Worm (Caenorhabditis elegans) whole organism, early embryonic: Measurements from ENCODE around the gene serp-1.2.

Source experiments
- aly-1 ChIP-seq: sonication (generic microtip); optimal IDR thresholded peaks from 2 replicates; lab custom pipeline; 2016; ENCODE audit warnings: missing genetic modification characterization, missing compliant biosample characterization
- ama-1 ChIP-seq: fragments of 150-350 bp; optimal IDR thresholded peaks from 2 replicates; lab custom pipeline; 2014
- ets-7 ChIP-seq: sonication (generic microtip); optimal IDR thresholded peaks from 2 replicates; lab custom pipeline; 2016; ENCODE audit warnings: missing genotype, missing genetic modification characterization, missing compliant biosample characterization
- flt-1 ChIP-seq: fragments of 200-800 bp; sonication (Bioruptor generic); IDR thresholded peaks from 2 replicates; pipeline ENCODE4 v1.3.6; 2022; ENCODE audit warnings: missing genetic modification characterization, missing compliant biosample characterization
- hmg-4 ChIP-seq: fragments of 200-800 bp; sonication (Bioruptor generic); optimal IDR thresholded peaks from 2 replicates; lab custom pipeline; 2018; ENCODE audit warnings: mild to moderate bottlenecking, missing genetic modification characterization, missing compliant biosample characterization
- sea-1 ChIP-seq: fragments of 200-800 bp; sonication (Bioruptor generic); conservative IDR thresholded peaks from 2 replicates; pipeline ENCODE4 v1.3.6; 2022; ENCODE audit warnings: missing genetic modification characterization, missing compliant biosample characterization
- tbx-11 ChIP-seq: fragments of 200-800 bp; sonication (Bioruptor generic); IDR thresholded peaks from 2 replicates; pipeline ENCODE4 v1.3.6; 2022; ENCODE audit warnings: missing genetic modification characterization, missing compliant biosample characterization
- tra-4 ChIP-seq: sonication (generic microtip); optimal IDR thresholded peaks from 2 replicates; lab custom pipeline; 2017; ENCODE audit warnings: missing genetic modification characterization, missing compliant biosample characterization

DNA sequence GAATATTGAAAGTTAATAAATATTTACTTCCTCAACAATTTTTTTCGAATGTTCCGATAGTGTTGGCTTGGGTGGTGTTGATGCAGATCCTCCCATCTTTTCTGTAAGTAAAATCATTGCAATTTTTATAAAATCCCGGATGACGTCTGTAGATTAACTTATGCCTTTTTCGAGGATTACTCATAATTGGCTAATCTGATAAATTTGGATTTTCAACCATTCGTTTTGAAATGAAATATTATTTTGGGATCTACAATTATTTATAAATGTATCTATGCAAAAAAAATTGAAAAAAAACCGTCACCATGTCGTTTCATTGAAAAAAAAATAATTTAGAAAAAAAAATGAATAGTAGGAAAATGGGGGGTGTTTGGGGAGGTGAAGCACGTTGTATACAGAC lies 24.3 kb upstream of the serp-1.2 start, which contains the start of gene glrx-22:
- TF ChIP-seq ama-1 (lab: Kevin White, UChicago) (no peak), flt-1 (GFP tag; lab: Robert Waterston, UW) (no peak), ets-7 (tag; lab: Kevin White, UChicago) (no peak), hmg-4 (GFP tag; lab: Kevin White, UChicago) (no peak), tra-4 (tag; lab: Kevin White, UChicago) (no peak), tbx-11 (no peak), aly-1 (tag; lab: Kevin White, UChicago) (no peak), sea-1 (GFP tag; lab: Robert Waterston, UW) (no peak)
